Worm (Caenorhabditis elegans) whole organism, early embryonic: ENCODE measurements around the gene F13A2.1.

ENCODE experiments used
- B0310.2 ChIP-seq: sonication (generic microtip); optimal IDR thresholded peaks from 2 replicates; lab custom pipeline; 2016; ENCODE audit warnings: mild to moderate bottlenecking, missing genetic modification characterization, missing compliant biosample characterization
- ama-1 ChIP-seq: fragments of 150-350 bp; optimal IDR thresholded peaks from 2 replicates; lab custom pipeline; 2014
- ceh-13 ChIP-seq: fragments of 200-800 bp; sonication (Bioruptor generic); optimal IDR thresholded peaks from 2 replicates; lab custom pipeline; 2018; ENCODE audit warnings: mild to moderate bottlenecking, missing genetic modification characterization, missing compliant biosample characterization
- ceh-36 ChIP-seq: sonication (generic microtip); optimal IDR thresholded peaks from 2 replicates; lab custom pipeline; 2016; ENCODE audit warnings: missing genetic modification characterization, inconsistent platforms, missing compliant biosample characterization
- ets-7 ChIP-seq: sonication (generic microtip); optimal IDR thresholded peaks from 2 replicates; lab custom pipeline; 2016; ENCODE audit warnings: missing genotype, missing genetic modification characterization, missing compliant biosample characterization
- flt-1 ChIP-seq: fragments of 200-800 bp; sonication (Bioruptor generic); IDR thresholded peaks from 2 replicates; pipeline ENCODE4 v1.3.6; 2022; ENCODE audit warnings: missing genetic modification characterization, missing compliant biosample characterization
- hmbx-1 ChIP-seq: sonication (generic microtip); optimal IDR thresholded peaks from 2 replicates; lab custom pipeline; 2016; ENCODE audit warnings: mild to moderate bottlenecking, missing genetic modification characterization, missing compliant biosample characterization
- hmg-4 ChIP-seq: fragments of 200-800 bp; sonication (Bioruptor generic); optimal IDR thresholded peaks from 2 replicates; lab custom pipeline; 2018; ENCODE audit warnings: mild to moderate bottlenecking, missing genetic modification characterization, missing compliant biosample characterization
- hnd-1 ChIP-seq: sonication (generic microtip); optimal IDR thresholded peaks from 2 replicates; lab custom pipeline; 2016; ENCODE audit warnings: missing genetic modification characterization, missing compliant biosample characterization
- pes-1 ChIP-seq: fragments of 200-800 bp; sonication (Bioruptor generic); IDR thresholded peaks from 2 replicates; pipeline ENCODE4 v1.3.6; 2022; ENCODE audit warnings: missing genetic modification reagents, missing genetic modification characterization, missing compliant biosample characterization
- sea-1 ChIP-seq: fragments of 200-800 bp; sonication (Bioruptor generic); conservative IDR thresholded peaks from 2 replicates; pipeline ENCODE4 v1.3.6; 2022; ENCODE audit warnings: missing genetic modification characterization, missing compliant biosample characterization
- tbx-11 ChIP-seq: fragments of 200-800 bp; sonication (Bioruptor generic); IDR thresholded peaks from 2 replicates; pipeline ENCODE4 v1.3.6; 2022; ENCODE audit warnings: missing genetic modification characterization, missing compliant biosample characterization
- tra-4 ChIP-seq: sonication (generic microtip); optimal IDR thresholded peaks from 2 replicates; lab custom pipeline; 2017; ENCODE audit warnings: missing genetic modification characterization, missing compliant biosample characterization

ce11 chrV:4428202-4428601, 46.0 kb upstream of the F13A2.1 start, which contains the start of gene Y47D7A.11:
- TF ChIP-seq ama-1 (no peak), tra-4 (tag; lab: Kevin White, UChicago) (no peak), hmg-4 (no peak), B0310.2 (tag; lab: Kevin White, UChicago) (no peak), hnd-1 (no peak), ceh-13 (GFP tag; lab: Kevin White, UChicago) (no peak), ceh-36 (tag; lab: Kevin White, UChicago) (no peak), ets-7 (tag; lab: Kevin White, UChicago) (no peak), hmbx-1 (no peak), flt-1 (GFP tag; lab: Robert Waterston, UW) (no peak), tbx-11 (no peak), pes-1 (GFP tag; lab: Robert Waterston, UW) (no peak), sea-1 (GFP tag; lab: Robert Waterston, UW) (no peak)
